Worm (Caenorhabditis elegans) whole organism, early embryonic: Measurements from ENCODE around the gene gfi-3.
"Not testable (repeated sequence)": the region's sequence is repeated elsewhere in the genome, so short reads cannot be mapped to it uniquely, and the experiment has no call there.

ENCODE experiments used
- B0310.2 ChIP-seq: sonication (generic microtip); optimal IDR thresholded peaks from 2 replicates; lab custom pipeline; 2016; ENCODE audit warnings: mild to moderate bottlenecking, missing genetic modification characterization, missing compliant biosample characterization
- F13C5.2 ChIP-seq: sonication (generic microtip); optimal IDR thresholded peaks from 2 replicates; lab custom pipeline; 2017; ENCODE audit warnings: mild to moderate bottlenecking, missing genetic modification characterization, inconsistent platforms, missing compliant biosample characterization
- aly-1 ChIP-seq: sonication (generic microtip); optimal IDR thresholded peaks from 2 replicates; lab custom pipeline; 2016; ENCODE audit warnings: missing genetic modification characterization, missing compliant biosample characterization
- ama-1 ChIP-seq: fragments of 150-350 bp; optimal IDR thresholded peaks from 2 replicates; lab custom pipeline; 2014
- ceh-13 ChIP-seq: fragments of 200-800 bp; sonication (Bioruptor generic); optimal IDR thresholded peaks from 2 replicates; lab custom pipeline; 2018; ENCODE audit warnings: mild to moderate bottlenecking, missing genetic modification characterization, missing compliant biosample characterization
- ceh-36 ChIP-seq: sonication (generic microtip); optimal IDR thresholded peaks from 2 replicates; lab custom pipeline; 2016; ENCODE audit warnings: missing genetic modification characterization, inconsistent platforms, missing compliant biosample characterization
- ets-7 ChIP-seq: sonication (generic microtip); optimal IDR thresholded peaks from 2 replicates; lab custom pipeline; 2016; ENCODE audit warnings: missing genotype, missing genetic modification characterization, missing compliant biosample characterization
- flt-1 ChIP-seq: fragments of 200-800 bp; sonication (Bioruptor generic); IDR thresholded peaks from 2 replicates; pipeline ENCODE4 v1.3.6; 2022; ENCODE audit warnings: missing genetic modification characterization, missing compliant biosample characterization
- hmbx-1 ChIP-seq: sonication (generic microtip); optimal IDR thresholded peaks from 2 replicates; lab custom pipeline; 2016; ENCODE audit warnings: mild to moderate bottlenecking, missing genetic modification characterization, missing compliant biosample characterization
- hmg-4 ChIP-seq: fragments of 200-800 bp; sonication (Bioruptor generic); optimal IDR thresholded peaks from 2 replicates; lab custom pipeline; 2018; ENCODE audit warnings: mild to moderate bottlenecking, missing genetic modification characterization, missing compliant biosample characterization
- hnd-1 ChIP-seq: sonication (generic microtip); optimal IDR thresholded peaks from 2 replicates; lab custom pipeline; 2016; ENCODE audit warnings: missing genetic modification characterization, missing compliant biosample characterization
- pes-1 ChIP-seq: fragments of 200-800 bp; sonication (Bioruptor generic); IDR thresholded peaks from 2 replicates; pipeline ENCODE4 v1.3.6; 2022; ENCODE audit warnings: missing genetic modification reagents, missing genetic modification characterization, missing compliant biosample characterization
- scrt-1 ChIP-seq: fragments of 200-800 bp; sonication (Bioruptor generic); IDR thresholded peaks from 2 replicates; pipeline ENCODE4 v1.3.6; 2022; ENCODE audit warnings: missing genetic modification characterization, missing compliant biosample characterization
- sea-1 ChIP-seq: fragments of 200-800 bp; sonication (Bioruptor generic); conservative IDR thresholded peaks from 2 replicates; pipeline ENCODE4 v1.3.6; 2022; ENCODE audit warnings: missing genetic modification characterization, missing compliant biosample characterization
- tbx-11 ChIP-seq: fragments of 200-800 bp; sonication (Bioruptor generic); IDR thresholded peaks from 2 replicates; pipeline ENCODE4 v1.3.6; 2022; ENCODE audit warnings: missing genetic modification characterization, missing compliant biosample characterization
- tbx-37 ChIP-seq: fragments of 200-800 bp; sonication (Bioruptor generic); conservative IDR thresholded peaks from 2 replicates; pipeline ENCODE4 v1.3.6; 2022; ENCODE audit warnings: missing genetic modification reagents, missing genetic modification characterization, missing compliant biosample characterization
- tra-4 ChIP-seq: sonication (generic microtip); optimal IDR thresholded peaks from 2 replicates; lab custom pipeline; 2017; ENCODE audit warnings: missing genetic modification characterization, missing compliant biosample characterization

The gfi-3 gene

ce11 chrX:14523275-14523674 lies 42.9 kb downstream of the gfi-3 start, which contains the start of gene nspc-16:
Gene nspc-16 (plus strand): TSS chrX:14523575.
- TF ChIP-seq ceh-36 (tag; lab: Kevin White, UChicago) = no peak
- TF ChIP-seq F13C5.2 (tag; lab: Kevin White, UChicago) = no peak
- no peak for TF ChIP-seq sea-1 (GFP tag; lab: Robert Waterston, UW)
- no peak for TF ChIP-seq aly-1 (tag; lab: Kevin White, UChicago)
- TF ChIP-seq hnd-1 = no peak

ce11 chrX:14525081-14525324 lies 44.6 kb downstream of the gfi-3 start, which contains the start of gene nspc-17:
Gene nspc-17 (minus strand): TSS chrX:14525181.
- not testable (repeated sequence) for TF ChIP-seq flt-1 (GFP tag; lab: Robert Waterston, UW); tra-4; aly-1 (tag; lab: Kevin White, UChicago)

- peak; percentile 95 for TF ChIP-seq hmg-4 (GFP tag; lab: Kevin White, UChicago)
- peak; percentile 79 for TF ChIP-seq sea-1 (GFP tag; lab: Robert Waterston, UW)
- TF ChIP-seq ceh-36 (tag; lab: Kevin White, UChicago) = peak; percentile 8
- TF ChIP-seq F13C5.2 (tag; lab: Kevin White, UChicago) = peak; percentile 98
- no peak for TF ChIP-seq tra-4
- 0 out of 2 replicates have a peak, but pooled peaks have one; percentile 8 for TF ChIP-seq flt-1 (GFP tag; lab: Robert Waterston, UW)
- no peak for TF ChIP-seq scrt-1 (GFP tag; lab: Robert Waterston, UW)
- no peak for TF ChIP-seq ets-7 (tag; lab: Kevin White, UChicago)
- peak; percentile 60 for TF ChIP-seq tbx-37 (GFP tag; lab: Robert Waterston, UW)
- peak; percentile 39 for TF ChIP-seq ceh-13
Observed at ce11 chrX:14525325-14526305, 45.2 kb downstream of the gfi-3 start.

ce11 chrX:14527559-14527958 lies 47.2 kb downstream of the gfi-3 start, which contains the start of gene nspc-18:
Gene nspc-18 (minus strand): TSS chrX:14527659.
- TF ChIP-seq flt-1 (GFP tag; lab: Robert Waterston, UW) (no peak), hmbx-1 (no peak), pes-1 (GFP tag; lab: Robert Waterston, UW) (no peak), aly-1 (tag; lab: Kevin White, UChicago) (no peak), tbx-11 (no peak), hnd-1 (no peak), hmg-4 (GFP tag; lab: Kevin White, UChicago) (no peak)

- TF ChIP-seq flt-1 (GFP tag; lab: Robert Waterston, UW); B0310.2 (tag; lab: Kevin White, UChicago); sea-1 (GFP tag; lab: Robert Waterston, UW): not testable (repeated sequence)
Observed at ce11 chrX:14528399-14528798, 48.0 kb downstream of the gfi-3 start, which contains the start of gene nspc-19. Gene nspc-19 (plus strand): TSS chrX:14528699.

- TF ChIP-seq tbx-11 (no peak), F13C5.2 (tag; lab: Kevin White, UChicago) (no peak), ama-1 (lab: Kevin White, UChicago) (no peak), tbx-37 (GFP tag; lab: Robert Waterston, UW) (no peak), sea-1 (GFP tag; lab: Robert Waterston, UW) (no peak), hmbx-1 (no peak), pes-1 (GFP tag; lab: Robert Waterston, UW) (no peak), ceh-13 (no peak), B0310.2 (tag; lab: Kevin White, UChicago) (no peak), ceh-36 (tag; lab: Kevin White, UChicago) (no peak), aly-1 (tag; lab: Kevin White, UChicago) (no peak), scrt-1 (GFP tag; lab: Robert Waterston, UW) (no peak), ets-7 (tag; lab: Kevin White, UChicago) (no peak), tra-4 (no peak)
Observed at ce11 chrX:14530107-14530506, 49.7 kb downstream of the gfi-3 start, which contains the start of gene nspc-20. Gene nspc-20 (minus strand): TSS chrX:14530207.

ce11 chrX:14534117-14534516 lies 53.7 kb downstream of the gfi-3 start, which contains the start of gene T24C2.5:
Gene T24C2.5 (plus strand): TSS chrX:14534417.
- TF ChIP-seq pes-1 (GFP tag; lab: Robert Waterston, UW) (no peak), tbx-37 (GFP tag; lab: Robert Waterston, UW) (no peak), ceh-36 (tag; lab: Kevin White, UChicago) (no peak), tbx-11 (no peak)
